Worm (Caenorhabditis elegans) whole organism, early embryonic: ENCODE results near the gene C44B11.6.

Source experiments
- B0310.2 ChIP-seq: sonication (generic microtip); optimal IDR thresholded peaks from 2 replicates; lab custom pipeline; 2016; ENCODE audit warnings: mild to moderate bottlenecking, missing genetic modification characterization, missing compliant biosample characterization
- F13C5.2 ChIP-seq: sonication (generic microtip); optimal IDR thresholded peaks from 2 replicates; lab custom pipeline; 2017; ENCODE audit warnings: mild to moderate bottlenecking, missing genetic modification characterization, inconsistent platforms, missing compliant biosample characterization
- aly-1 ChIP-seq: sonication (generic microtip); optimal IDR thresholded peaks from 2 replicates; lab custom pipeline; 2016; ENCODE audit warnings: missing genetic modification characterization, missing compliant biosample characterization
- ama-1 ChIP-seq: fragments of 150-350 bp; optimal IDR thresholded peaks from 2 replicates; lab custom pipeline; 2014
- ceh-13 ChIP-seq: fragments of 200-800 bp; sonication (Bioruptor generic); optimal IDR thresholded peaks from 2 replicates; lab custom pipeline; 2018; ENCODE audit warnings: mild to moderate bottlenecking, missing genetic modification characterization, missing compliant biosample characterization
- ceh-36 ChIP-seq: sonication (generic microtip); optimal IDR thresholded peaks from 2 replicates; lab custom pipeline; 2016; ENCODE audit warnings: missing genetic modification characterization, inconsistent platforms, missing compliant biosample characterization
- ets-7 ChIP-seq: sonication (generic microtip); optimal IDR thresholded peaks from 2 replicates; lab custom pipeline; 2016; ENCODE audit warnings: missing genotype, missing genetic modification characterization, missing compliant biosample characterization
- flt-1 ChIP-seq: fragments of 200-800 bp; sonication (Bioruptor generic); IDR thresholded peaks from 2 replicates; pipeline ENCODE4 v1.3.6; 2022; ENCODE audit warnings: missing genetic modification characterization, missing compliant biosample characterization
- hmbx-1 ChIP-seq: sonication (generic microtip); optimal IDR thresholded peaks from 2 replicates; lab custom pipeline; 2016; ENCODE audit warnings: mild to moderate bottlenecking, missing genetic modification characterization, missing compliant biosample characterization
- hnd-1 ChIP-seq: sonication (generic microtip); optimal IDR thresholded peaks from 2 replicates; lab custom pipeline; 2016; ENCODE audit warnings: missing genetic modification characterization, missing compliant biosample characterization
- pes-1 ChIP-seq: fragments of 200-800 bp; sonication (Bioruptor generic); IDR thresholded peaks from 2 replicates; pipeline ENCODE4 v1.3.6; 2022; ENCODE audit warnings: missing genetic modification reagents, missing genetic modification characterization, missing compliant biosample characterization
- sea-1 ChIP-seq: fragments of 200-800 bp; sonication (Bioruptor generic); conservative IDR thresholded peaks from 2 replicates; pipeline ENCODE4 v1.3.6; 2022; ENCODE audit warnings: missing genetic modification characterization, missing compliant biosample characterization
- tbx-11 ChIP-seq: fragments of 200-800 bp; sonication (Bioruptor generic); IDR thresholded peaks from 2 replicates; pipeline ENCODE4 v1.3.6; 2022; ENCODE audit warnings: missing genetic modification characterization, missing compliant biosample characterization
- tbx-37 ChIP-seq: fragments of 200-800 bp; sonication (Bioruptor generic); conservative IDR thresholded peaks from 2 replicates; pipeline ENCODE4 v1.3.6; 2022; ENCODE audit warnings: missing genetic modification reagents, missing genetic modification characterization, missing compliant biosample characterization

DNA sequence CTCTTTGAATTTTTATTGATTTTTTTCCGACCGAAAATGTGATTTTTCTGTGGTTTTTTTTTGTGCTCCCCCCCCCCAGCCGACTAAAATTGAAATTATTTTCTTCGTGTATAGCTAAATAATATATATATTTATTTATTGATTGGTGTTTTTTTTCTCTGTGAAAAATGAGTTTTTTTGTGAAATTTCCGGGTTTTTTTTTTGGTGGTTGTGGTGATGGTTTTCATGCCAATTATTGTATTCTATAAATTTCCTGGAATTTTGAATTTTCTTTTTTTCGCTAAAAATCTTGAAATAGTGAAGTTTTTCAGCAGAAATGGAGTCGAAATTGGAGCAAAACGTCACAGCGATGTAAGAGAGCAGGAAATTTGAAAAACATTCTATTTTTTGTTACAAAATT, 30.4 kb downstream of the C44B11.6 start, which contains the start of gene lmtr-5:
- TF ChIP-seq ama-1 (lab: Kevin White, UChicago) = no peak
- no peak for TF ChIP-seq ceh-36
- TF ChIP-seq ceh-13 (GFP tag; lab: Kevin White, UChicago) = no peak
- TF ChIP-seq hnd-1 (tag; lab: Kevin White, UChicago) = no peak
- no peak for TF ChIP-seq ets-7 (tag; lab: Kevin White, UChicago)
- no peak for TF ChIP-seq F13C5.2 (tag; lab: Kevin White, UChicago)
- TF ChIP-seq flt-1 (GFP tag; lab: Robert Waterston, UW) = no peak
- TF ChIP-seq pes-1 (GFP tag; lab: Robert Waterston, UW) = no peak
- no peak for TF ChIP-seq sea-1 (GFP tag; lab: Robert Waterston, UW)
- TF ChIP-seq aly-1 (tag; lab: Kevin White, UChicago) = no peak
- no peak for TF ChIP-seq hmbx-1 (tag; lab: Kevin White, UChicago)
- TF ChIP-seq B0310.2 (tag; lab: Kevin White, UChicago) = no peak
- no peak for TF ChIP-seq tbx-37 (GFP tag; lab: Robert Waterston, UW)
- TF ChIP-seq tbx-11 (GFP tag; lab: Robert Waterston, UW) = no peak
